Worm (Caenorhabditis elegans) whole organism, L4 larva: ENCODE results near the gene Y55D5A.1.
A peak's percentile ranks its signal among the peaks of the same experiment; 100 is the strongest.

Source experiments
- D1046.2 ChIP-seq: fragments of 200-800 bp; sonication (Bioruptor generic); IDR thresholded peaks from 2 replicates; pipeline ENCODE4 v1.3.6; 2022; ENCODE audit warnings: missing genetic modification characterization, missing compliant biosample characterization
- F37D6.2 ChIP-seq: sonication (generic microtip); optimal IDR thresholded peaks from 2 replicates; lab custom pipeline; 2016; ENCODE audit warnings: mild to moderate bottlenecking, missing genetic modification characterization, missing compliant biosample characterization
- F49E8.2 ChIP-seq: sonication (generic microtip); optimal IDR thresholded peaks from 2 replicates; lab custom pipeline; 2016; ENCODE audit warnings: missing compliant biosample characterization, mild to moderate bottlenecking, missing genetic modification characterization, borderline replicate concordance
- R02D3.7 ChIP-seq: fragments of 150-350 bp; sonication (generic microtip); optimal IDR thresholded peaks from 3 replicates; lab custom pipeline; 2014; ENCODE audit warnings: missing biosample characterization, missing genetic modification characterization
- T20F7.1 ChIP-seq: fragments of 200-800 bp; sonication (Bioruptor generic); optimal IDR thresholded peaks from 2 replicates; lab custom pipeline; 2018; ENCODE audit warnings: mild to moderate bottlenecking, missing genetic modification characterization, missing compliant biosample characterization
- Y75B8A.6 ChIP-seq: fragments of 200-800 bp; sonication (Bioruptor generic); IDR thresholded peaks from 2 replicates; pipeline ENCODE4 v1.3.6; 2022; ENCODE audit warnings: missing genetic modification reagents, missing genetic modification characterization, missing compliant biosample characterization
- ZK337.2 ChIP-seq: fragments of 200-800 bp; sonication (Bioruptor generic); IDR thresholded peaks from 2 replicates; pipeline ENCODE4 v1.3.6; 2022; ENCODE audit warnings: missing genetic modification reagents, missing genetic modification characterization, missing compliant biosample characterization
- ZK546.5 ChIP-seq, 2 experiments: sonication (generic microtip); optimal IDR thresholded peaks; 2 replicates each; lab custom pipeline; 2017; ENCODE audit warnings: missing biosample characterization in 2 of 2, missing genetic modification characterization in 2 of 2
- arid-1 ChIP-seq: fragments of 200-800 bp; sonication (Bioruptor generic); conservative IDR thresholded peaks from 2 replicates; pipeline ENCODE4 v1.3.6; 2022; ENCODE audit warnings: missing genetic modification reagents, missing genetic modification characterization, missing compliant biosample characterization
- attf-4 ChIP-seq: sonication (generic microtip); optimal IDR thresholded peaks from 3 replicates; lab custom pipeline; 2017; ENCODE audit warnings: missing biosample characterization, missing genetic modification characterization
- ceh-20 ChIP-seq: fragments of 200-800 bp; sonication (Bioruptor generic); IDR thresholded peaks from 2 replicates; pipeline ENCODE4 v1.3.6; 2022; ENCODE audit warnings: missing genetic modification reagents, missing genetic modification characterization, missing compliant biosample characterization
- ceh-28 ChIP-seq: fragments of 150-350 bp; optimal IDR thresholded peaks from 2 replicates; lab custom pipeline; 2014; ENCODE audit warnings: missing biosample characterization, missing genetic modification reagents, missing genetic modification characterization
- ceh-32 ChIP-seq: sonication (generic microtip); optimal IDR thresholded peaks from 2 replicates; lab custom pipeline; 2016; ENCODE audit warnings: mild to moderate bottlenecking, missing genetic modification characterization, missing compliant biosample characterization; ENCODE audit not compliant: poor library complexity
- ceh-82 ChIP-seq: sonication (generic microtip); optimal IDR thresholded peaks from 2 replicates; lab custom pipeline; 2017; ENCODE audit warnings: missing biosample characterization, missing genetic modification characterization
- ces-1 ChIP-seq: fragments of 150-350 bp; sonication (generic microtip); optimal IDR thresholded peaks from 4 replicates; lab custom pipeline; 2014; ENCODE audit warnings: missing biosample characterization, missing genetic modification reagents, missing genetic modification characterization
- cey-2 ChIP-seq: sonication (generic microtip); optimal IDR thresholded peaks from 3 replicates; lab custom pipeline; 2017; ENCODE audit warnings: missing genetic modification characterization, mild to moderate bottlenecking, missing compliant biosample characterization, antibody characterized with exemption, borderline replicate concordance; ENCODE audit not compliant: insufficient read depth
- daf-16 ChIP-seq, 3 experiments: sonication (generic microtip); optimal IDR thresholded peaks; 2 replicates each; lab custom pipeline; 2016 to 2017; ENCODE audit warnings: missing genetic modification characterization in 3 of 3, missing genetic modification reagents in 3 of 3, mild to moderate bottlenecking in 2 of 3, missing compliant biosample characterization in 2 of 3, missing biosample characterization in 1 of 3, moderate library complexity in 1 of 3
- dmd-6 ChIP-seq: fragments of 200-800 bp; sonication (Bioruptor generic); IDR thresholded peaks from 2 replicates; pipeline ENCODE4 v1.3.6; 2022; ENCODE audit warnings: missing genetic modification reagents, missing genetic modification characterization, missing compliant biosample characterization
- duxl-1 ChIP-seq: sonication (generic microtip); optimal IDR thresholded peaks from 2 replicates; lab custom pipeline; 2016; ENCODE audit warnings: mild to moderate bottlenecking, missing genetic modification characterization, moderate library complexity, missing compliant biosample characterization; ENCODE audit not compliant: poor library complexity
- dve-1 ChIP-seq: sonication (generic microtip); optimal IDR thresholded peaks from 2 replicates; lab custom pipeline; 2017; ENCODE audit warnings: antibody characterized with exemption, mild to moderate bottlenecking, missing genetic modification characterization, missing compliant biosample characterization; ENCODE audit not compliant: insufficient read depth
- egl-27 ChIP-seq: sonication (generic microtip); optimal IDR thresholded peaks from 3 replicates; lab custom pipeline; 2017; ENCODE audit warnings: missing biosample characterization, missing genetic modification reagents, missing genetic modification characterization
- hlh-11 ChIP-seq: fragments of 200-800 bp; sonication (Bioruptor generic); optimal IDR thresholded peaks from 2 replicates; lab custom pipeline; 2018; ENCODE audit warnings: mild to moderate bottlenecking, missing genetic modification characterization, missing compliant biosample characterization
- lin-1 ChIP-seq: fragments of 200-800 bp; sonication (Bioruptor generic); IDR thresholded peaks from 2 replicates; pipeline ENCODE4 v1.3.6; 2022; ENCODE audit warnings: missing genetic modification reagents, missing genetic modification characterization, missing compliant biosample characterization
- lin-38 ChIP-seq: fragments of 200-800 bp; sonication (Bioruptor generic); IDR thresholded peaks from 2 replicates; pipeline ENCODE4 v1.3.6; 2022; ENCODE audit warnings: missing genetic modification reagents, missing genetic modification characterization, missing compliant biosample characterization
- lin-39 ChIP-seq: fragments of 150-350 bp; optimal IDR thresholded peaks from 2 replicates; lab custom pipeline; 2014; ENCODE audit warnings: missing biosample characterization, missing genetic modification reagents, missing genetic modification characterization
- madf-5 ChIP-seq, 2 experiments: fragments of 200-800 bp; sonication (Bioruptor generic); IDR thresholded peaks; 2 replicates each; pipeline ENCODE4 v1.3.6; 2022; ENCODE audit warnings: missing compliant biosample characterization in 2 of 2, missing genetic modification characterization in 2 of 2
- mdl-1 ChIP-seq, 2 experiments: fragments of 150-350 bp in 1 of 2; sonication (generic microtip) in 1 of 2; optimal IDR thresholded peaks; 2 replicates each; lab custom pipeline; 2014 to 2017; ENCODE audit warnings: missing biosample characterization in 2 of 2, missing genetic modification characterization in 2 of 2
- mdt-29 ChIP-seq: fragments of 200-800 bp; sonication (Bioruptor generic); IDR thresholded peaks from 2 replicates; pipeline ENCODE4 v1.3.6; 2022; ENCODE audit warnings: missing genetic modification reagents, missing genetic modification characterization, missing compliant biosample characterization
- mep-1 ChIP-seq: fragments of 150-350 bp; sonication (generic microtip); optimal IDR thresholded peaks from 3 replicates; lab custom pipeline; 2014; ENCODE audit warnings: missing biosample characterization, missing genetic modification characterization
- mes-2 ChIP-seq: sonication (generic microtip); optimal IDR thresholded peaks from 2 replicates; lab custom pipeline; 2016; ENCODE audit warnings: missing genotype, mild to moderate bottlenecking, missing genetic modification characterization, missing compliant biosample characterization; ENCODE audit not compliant: poor library complexity, severe bottlenecking
- nhr-10 ChIP-seq: fragments of 150-350 bp; optimal IDR thresholded peaks from 2 replicates; lab custom pipeline; 2014; ENCODE audit warnings: missing biosample characterization, missing genetic modification characterization
- nhr-11 ChIP-seq: fragments of 150-350 bp; optimal IDR thresholded peaks from 2 replicates; lab custom pipeline; 2014; ENCODE audit warnings: missing biosample characterization, missing genetic modification characterization
- nhr-237 ChIP-seq: sonication (generic microtip); optimal IDR thresholded peaks from 2 replicates; lab custom pipeline; 2017; ENCODE audit warnings: missing biosample characterization, missing genetic modification characterization
- nhr-28 ChIP-seq: fragments of 150-350 bp; optimal IDR thresholded peaks from 2 replicates; lab custom pipeline; 2014; ENCODE audit warnings: missing biosample characterization, missing genetic modification characterization
- pha-4 ChIP-seq, 2 experiments: fragments of 150-350 bp in 1 of 2; fragments of 200-800 bp in 1 of 2; sonication (Bioruptor generic) in 1 of 2; IDR thresholded peaks in 1 of 2; optimal IDR thresholded peaks in 1 of 2; 2 replicates each; pipeline versions ENCODE4 v1.3.6 to Lab custom; 2014 to 2022; ENCODE audit warnings: missing genetic modification characterization in 2 of 2, missing genetic modification reagents in 2 of 2, missing biosample characterization in 1 of 2, missing compliant biosample characterization in 1 of 2
- set-16 ChIP-seq: fragments of 200-800 bp; sonication (Bioruptor generic); IDR thresholded peaks from 2 replicates; pipeline ENCODE4 v1.3.6; 2022; ENCODE audit warnings: missing genetic modification reagents, missing genetic modification characterization, missing compliant biosample characterization
- spr-1 ChIP-seq: sonication (generic microtip); optimal IDR thresholded peaks from 2 replicates; lab custom pipeline; 2016; ENCODE audit warnings: mild to moderate bottlenecking, missing genetic modification characterization, missing compliant biosample characterization
- unc-62 ChIP-seq, 3 experiments: fragments of 150-350 bp in 1 of 3; sonication (generic microtip); optimal IDR thresholded peaks in 2 of 3; peaks in 1 of 3; 1 replicate in 1 of 3; 2 replicates in 2 of 3; lab custom pipeline; 2014 to 2017; ENCODE audit warnings: missing biosample characterization in 3 of 3, missing genetic modification characterization in 3 of 3, missing genetic modification reagents in 3 of 3, missing genotype in 1 of 3

The Y55D5A.1 gene

ce11 chrIII:2966462-2966861 is 15.7 kb upstream of the Y55D5A.1 start (continued):
- TF ChIP-seq F37D6.2 (tag; lab: Kevin White, UChicago) (peak; percentile 44), nhr-237 (tag; lab: Kevin White, UChicago) (no peak), arid-1 (GFP tag; lab: Robert Waterston, UW) (no peak), dmd-6 (GFP tag; lab: Robert Waterston, UW) (peak; percentile 65; the same call in 1 of the 2 replicates), lin-1 (GFP tag; lab: Robert Waterston, UW) (0 out of 2 replicates have a peak, but pooled peaks have one; percentile 12), set-16 (GFP tag; lab: Robert Waterston, UW) (peak; percentile 51), nhr-10 (tag; lab: Kevin White, UChicago) (no peak), nhr-11 (tag; lab: Kevin White, UChicago) (peak; percentile 35), ces-1 (GFP tag; lab: Kevin White, UChicago) (no peak), T20F7.1 (no peak), ceh-20 (GFP tag; lab: Robert Waterston, UW) (peak; percentile 80), daf-16 (GFP tag; optimal IDR thresholded peaks at IDR 0.05; lab: Kevin White, UChicago) (no peak), daf-16 (tag; optimal IDR thresholded peaks at IDR 0.05; lab: Kevin White, UChicago) (peak; percentile 46), mdt-29 (no peak), egl-27 (no peak), Y75B8A.6 (GFP tag; lab: Robert Waterston, UW) (no peak), lin-39 (tag; lab: Kevin White, UChicago) (no peak), ZK546.5 (tag; optimal IDR thresholded peaks at IDR 0.05; lab: Kevin White, UChicago) (no peak), dve-1 (peak; percentile 53), hlh-11 (tag; lab: Kevin White, UChicago) (peak; percentile 89), attf-4 (tag; lab: Kevin White, UChicago) (no peak), R02D3.7 (tag; lab: Kevin White, UChicago) (no peak)

ce11 chrIII:2970251-2970650 is 12.0 kb upstream of the Y55D5A.1 start:
- TF ChIP-seq arid-1 (GFP tag; lab: Robert Waterston, UW) (no peak), mep-1 (tag; lab: Kevin White, UChicago) (no peak), D1046.2 (GFP tag; lab: Robert Waterston, UW) (no peak), F49E8.2 (no peak), ZK337.2 (no peak), unc-62 (GFP tag; optimal IDR thresholded peaks at IDR 0.05 in 1 of 2; lab: Kevin White, UChicago) (peak in 1 of 2 experiments; percentile 33), unc-62 (tag; optimal IDR thresholded peaks at IDR 0.05; lab: Kevin White, UChicago) (no peak), ceh-28 (tag; lab: Kevin White, UChicago) (no peak), ceh-82 (tag; lab: Kevin White, UChicago) (no peak), lin-38 (GFP tag; lab: Robert Waterston, UW) (peak; percentile 32; the same call in 1 of the 2 replicates), ceh-32 (no peak), mes-2 (tag; lab: Kevin White, UChicago) (no peak), nhr-237 (tag; lab: Kevin White, UChicago) (no peak), nhr-28 (tag; lab: Kevin White, UChicago) (no peak), mdl-1 (tag; optimal IDR thresholded peaks at IDR 0.05; lab: Kevin White, UChicago) (no peak)

- TF ChIP-seq unc-62 (GFP tag; optimal IDR thresholded peaks at IDR 0.05 in 1 of 2; lab: Kevin White, UChicago) (peak in 1 of 2 experiments; percentile 88), unc-62 (tag; optimal IDR thresholded peaks at IDR 0.05; lab: Kevin White, UChicago) (no peak), madf-5 (GFP tag; IDR thresholded peaks at IDR 0.05; lab: Robert Waterston, UW) (no peak)
Measured at ce11 chrIII:2972977-2973376, 9.2 kb upstream of the Y55D5A.1 start.

ce11 chrIII:2975689-2976088 is 6.5 kb upstream of the Y55D5A.1 start, which contains the start of gene Y55D5A.3:
Gene Y55D5A.3, minus strand, starts transcription at chrIII:2975789.
- TF ChIP-seq D1046.2 (GFP tag; lab: Robert Waterston, UW), result no peak
- no peak for TF ChIP-seq cey-2 (tag; lab: Kevin White, UChicago)
- no peak for TF ChIP-seq lin-39 (tag; lab: Kevin White, UChicago)
- no peak for TF ChIP-seq ces-1 (GFP tag; lab: Kevin White, UChicago)
- no peak for TF ChIP-seq spr-1 (tag; lab: Kevin White, UChicago)
- no peak for TF ChIP-seq pha-4 (GFP tag; IDR thresholded peaks at IDR 0.05; lab: Robert Waterston, UW)
- TF ChIP-seq pha-4 (tag; optimal IDR thresholded peaks at IDR 0.05; lab: Kevin White, UChicago), result no peak
- no peak for TF ChIP-seq duxl-1
- TF ChIP-seq F49E8.2, result no peak
- TF ChIP-seq lin-1 (GFP tag; lab: Robert Waterston, UW), result no peak
- no peak for TF ChIP-seq ZK546.5 (tag; optimal IDR thresholded peaks at IDR 0.05; lab: Kevin White, UChicago)
